Worm (Caenorhabditis elegans) whole organism, late embryonic: ENCODE measurements around the gene F14E5.8.

Source experiments
- K09A11.1 ChIP-seq: sonication (generic microtip); optimal IDR thresholded peaks from 2 replicates; lab custom pipeline; 2017; ENCODE audit warnings: antibody characterized with exemption, mild to moderate bottlenecking, missing genetic modification characterization, missing compliant biosample characterization; ENCODE audit not compliant: insufficient read depth
- ama-1 ChIP-seq: fragments of 150-350 bp; optimal IDR thresholded peaks from 2 replicates; lab custom pipeline; 2014
- dve-1 ChIP-seq: sonication (generic microtip); optimal IDR thresholded peaks from 2 replicates; lab custom pipeline; 2017; ENCODE audit warnings: antibody characterized with exemption, mild to moderate bottlenecking, missing genetic modification characterization, missing compliant biosample characterization

ce11 chrII:8384344-8384743 is 35.6 kb upstream of the F14E5.8 start:
- no peak for TF ChIP-seq K09A11.1 (tag; lab: Kevin White, UChicago)
- TF ChIP-seq ama-1 (lab: Kevin White, UChicago) = no peak
- no peak for TF ChIP-seq dve-1 (tag; lab: Kevin White, UChicago)
